Fruit fly (Drosophila melanogaster) Kc167 (cell line): Measurements from ENCODE around the gene CG3337.

Experiments used
- Myc ChIP-seq: fragments of >200 bp; optimal IDR thresholded peaks from 2 replicates; lab custom pipeline; 2017; ENCODE audit warnings: missing external identifiers
- Sin3A ChIP-seq: fragments of >200 bp; optimal IDR thresholded peaks from 2 replicates; lab custom pipeline; 2018; ENCODE audit warnings: missing external identifiers
- insv ChIP-seq: fragments of >200 bp; optimal IDR thresholded peaks from 3 replicates; lab custom pipeline; 2018; ENCODE audit warnings: missing external identifiers
- psq ChIP-seq: fragments of >200 bp; optimal IDR thresholded peaks from 2 replicates; lab custom pipeline; 2017; ENCODE audit warnings: missing external identifiers
- ttk ChIP-seq: sonication (Bioruptor generic); optimal IDR thresholded peaks from 2 replicates; lab custom pipeline; 2017; ENCODE audit warnings: missing external identifiers

DNA sequence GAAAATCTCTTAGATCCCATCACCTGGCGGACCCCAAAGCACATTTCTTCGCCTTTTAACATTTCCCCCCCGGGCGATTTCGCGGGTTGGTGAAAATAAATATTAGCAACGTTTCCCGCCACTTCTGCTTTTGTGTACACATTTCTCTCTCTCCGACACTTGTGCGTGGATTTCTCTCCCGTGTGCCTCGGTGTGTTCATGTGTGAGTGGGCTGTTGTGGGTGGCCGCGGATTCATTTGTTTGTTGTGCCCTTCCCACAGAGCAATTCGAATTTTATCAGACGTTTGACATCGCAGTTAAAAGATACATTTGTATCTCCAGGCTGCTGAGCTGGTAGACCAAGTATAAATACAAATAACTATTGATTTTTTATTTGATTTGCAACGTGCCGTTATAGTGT, 846 bp upstream of the CG3337 start:
- no peak for TF ChIP-seq Myc
- TF ChIP-seq ttk (lab: Kevin White, UChicago) = no peak
- no peak for TF ChIP-seq psq
- TF ChIP-seq Sin3A (lab: Kevin White, UChicago) = no peak
- no peak for TF ChIP-seq insv (lab: Kevin White, UChicago)
